Fruit fly (Drosophila melanogaster): Measurements from ENCODE around the gene CG31268.
A peak's percentile ranks its signal among the peaks of the same experiment; 100 is the strongest.

The CG31268 gene

dm6 chr3R:17002218-17003110 lies 29.1 kb upstream of the CG31268 start, which contains the start of the genes Sf3a1 and Irc:
Sf3a1 (minus strand) TSS chr3R:17002355.
Irc (plus strand) TSS chr3R:17002875.
- TF ChIP-seq CG12768 (GFP tag; optimal IDR thresholded peaks at IDR 0.05): peak; percentile 73
- no peak for TF ChIP-seq CG5204 (GFP tag; optimal IDR thresholded peaks at IDR 0.05)
- no peak for TF ChIP-seq toe (GFP tag; optimal IDR thresholded peaks at IDR 0.05)
- peak; percentile 26 for TF ChIP-seq CG1620 (GFP tag; optimal IDR thresholded peaks at IDR 0.05)
- peak; percentile 19 for TF ChIP-seq Crg-1 (GFP tag; optimal IDR thresholded peaks at IDR 0.05)
- TF ChIP-seq Mnt (GFP tag; optimal IDR thresholded peaks at IDR 0.05): peak; percentile 44
- TF ChIP-seq tj (GFP tag; optimal IDR thresholded peaks at IDR 0.05): no peak
- TF ChIP-seq bab1 (GFP tag; optimal IDR thresholded peaks at IDR 0.05): peak; percentile 45
- peak; percentile 20 for TF ChIP-seq CG7101 (tag; optimal IDR thresholded peaks at IDR 0.05)
- no peak for TF ChIP-seq CG33017 (tag; optimal IDR thresholded peaks at IDR 0.05)
- peak; percentile 87 for TF ChIP-seq cic (GFP tag; optimal IDR thresholded peaks at IDR 0.05)
- peak; percentile 25 for TF ChIP-seq Hr96 (GFP tag; optimal IDR thresholded peaks at IDR 0.05)
- TF ChIP-seq pad (GFP tag; optimal IDR thresholded peaks at IDR 0.05): no peak
- no peak for TF ChIP-seq cnc (optimal IDR thresholded peaks at IDR 0.05)
- no peak for TF ChIP-seq Clk (GFP tag; optimal IDR thresholded peaks at IDR 0.05)
- no peak for TF ChIP-seq ovo (GFP tag; optimal IDR thresholded peaks at IDR 0.05)
- peak; percentile 94 for TF ChIP-seq kay (GFP tag; ENCODE audit: borderline replicate concordance)
- no peak for TF ChIP-seq CG14711 (tag; optimal IDR thresholded peaks at IDR 0.05)
- no peak for TF ChIP-seq CG7045 (GFP tag; optimal IDR thresholded peaks at IDR 0.05)
- TF ChIP-seq CG11617 (GFP tag; optimal IDR thresholded peaks at IDR 0.05): no peak

dm6 chr3R:17003468-17003867 lies 28.1 kb upstream of the CG31268 start:
- TF ChIP-seq pad (GFP tag; optimal IDR thresholded peaks at IDR 0.05) (no peak), CG7045 (GFP tag; optimal IDR thresholded peaks at IDR 0.05) (no peak), Hr96 (GFP tag; optimal IDR thresholded peaks at IDR 0.05) (no peak), cnc (optimal IDR thresholded peaks at IDR 0.05) (no peak), toe (GFP tag; optimal IDR thresholded peaks at IDR 0.05) (no peak), CG14711 (tag; optimal IDR thresholded peaks at IDR 0.05) (no peak), Mnt (GFP tag; optimal IDR thresholded peaks at IDR 0.05) (no peak), CG11617 (GFP tag; optimal IDR thresholded peaks at IDR 0.05) (no peak), CG1620 (GFP tag; optimal IDR thresholded peaks at IDR 0.05) (no peak), CG7101 (tag; optimal IDR thresholded peaks at IDR 0.05) (no peak), CG12768 (GFP tag; optimal IDR thresholded peaks at IDR 0.05) (no peak), bab1 (GFP tag; optimal IDR thresholded peaks at IDR 0.05) (no peak), kay (GFP tag; ENCODE audit: borderline replicate concordance) (no peak), CG33017 (tag; optimal IDR thresholded peaks at IDR 0.05) (no peak), Crg-1 (GFP tag; optimal IDR thresholded peaks at IDR 0.05) (no peak), ovo (GFP tag; optimal IDR thresholded peaks at IDR 0.05) (no peak), CG5204 (GFP tag; optimal IDR thresholded peaks at IDR 0.05) (no peak)

dm6 chr3R:17007336-17007735 lies 24.3 kb upstream of the CG31268 start:
- TF ChIP-seq CG33017 (tag; optimal IDR thresholded peaks at IDR 0.05): no peak
- TF ChIP-seq kay (GFP tag; ENCODE audit: borderline replicate concordance): no peak

DNA sequence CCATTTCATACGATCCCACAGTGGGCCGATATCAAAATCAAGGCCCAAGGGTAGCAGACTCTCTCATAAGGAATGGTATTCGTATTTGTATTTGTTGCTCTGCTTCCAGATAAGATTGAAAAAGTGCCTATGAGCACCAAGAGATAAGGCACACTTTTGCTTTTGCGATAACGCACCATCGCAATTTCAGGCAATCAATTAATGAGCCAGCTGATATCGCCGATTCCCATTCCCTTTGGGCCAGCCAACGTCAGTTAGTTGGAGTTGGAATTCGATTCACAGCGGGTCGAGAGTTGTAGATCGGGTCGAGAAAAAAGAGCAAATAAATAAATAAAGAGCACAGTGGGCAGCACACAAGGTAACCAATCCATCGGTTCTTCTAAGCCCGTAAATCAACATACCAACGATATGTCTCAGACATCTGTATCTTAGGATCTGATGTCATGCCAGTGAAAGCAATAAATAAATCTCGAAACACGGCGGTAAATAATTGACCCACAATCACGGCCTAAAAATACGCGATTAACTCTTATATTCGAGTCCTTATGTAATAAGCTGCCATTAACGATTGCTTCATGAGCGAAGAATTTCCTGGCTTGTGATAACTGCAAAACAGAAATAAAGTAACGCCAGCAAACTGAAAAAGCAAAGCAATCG lies 23.5 kb upstream of the CG31268 start, which contains the start of gene CG8907:
CG8907 (plus strand) TSS at position 252 of the 657 bp plus-strand sequence.
- TF ChIP-seq CG5204 (GFP tag; optimal IDR thresholded peaks at IDR 0.05) (no peak), cic (GFP tag; optimal IDR thresholded peaks at IDR 0.05) (peak; percentile 20), CG7101 (tag; optimal IDR thresholded peaks at IDR 0.05) (no peak), kay (GFP tag; ENCODE audit: borderline replicate concordance) (peak; percentile 46), Mnt (GFP tag; optimal IDR thresholded peaks at IDR 0.05) (no peak), CG33017 (tag; optimal IDR thresholded peaks at IDR 0.05) (no peak), tj (GFP tag; optimal IDR thresholded peaks at IDR 0.05) (no peak), CG12768 (GFP tag; optimal IDR thresholded peaks at IDR 0.05) (no peak)

DNA sequence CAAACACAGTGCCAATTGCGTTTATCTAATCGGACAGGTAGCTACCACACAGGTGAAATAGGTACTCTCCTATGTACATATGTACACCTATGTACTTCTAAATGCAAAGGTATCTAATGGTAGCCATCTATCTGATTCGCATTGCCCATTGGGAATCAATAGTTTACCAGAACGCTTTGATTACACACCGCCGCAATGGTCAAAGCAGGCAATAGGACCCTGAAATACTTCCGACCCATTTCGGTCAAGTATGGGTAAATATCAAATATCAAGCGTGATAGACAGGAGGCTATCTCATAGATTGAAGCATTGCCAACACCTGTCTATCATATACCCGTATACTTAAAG lies 23.0 kb upstream of the CG31268 start:
- TF ChIP-seq CG1620 (GFP tag; optimal IDR thresholded peaks at IDR 0.05) (no peak), tj (GFP tag; optimal IDR thresholded peaks at IDR 0.05) (no peak), CG5204 (GFP tag; optimal IDR thresholded peaks at IDR 0.05) (no peak), CG7101 (tag; optimal IDR thresholded peaks at IDR 0.05) (no peak), pad (GFP tag; optimal IDR thresholded peaks at IDR 0.05) (no peak), CG12768 (GFP tag; optimal IDR thresholded peaks at IDR 0.05) (no peak), cic (GFP tag; optimal IDR thresholded peaks at IDR 0.05) (no peak), kay (GFP tag; ENCODE audit: borderline replicate concordance) (no peak), CG7045 (GFP tag; optimal IDR thresholded peaks at IDR 0.05) (no peak)

DNA sequence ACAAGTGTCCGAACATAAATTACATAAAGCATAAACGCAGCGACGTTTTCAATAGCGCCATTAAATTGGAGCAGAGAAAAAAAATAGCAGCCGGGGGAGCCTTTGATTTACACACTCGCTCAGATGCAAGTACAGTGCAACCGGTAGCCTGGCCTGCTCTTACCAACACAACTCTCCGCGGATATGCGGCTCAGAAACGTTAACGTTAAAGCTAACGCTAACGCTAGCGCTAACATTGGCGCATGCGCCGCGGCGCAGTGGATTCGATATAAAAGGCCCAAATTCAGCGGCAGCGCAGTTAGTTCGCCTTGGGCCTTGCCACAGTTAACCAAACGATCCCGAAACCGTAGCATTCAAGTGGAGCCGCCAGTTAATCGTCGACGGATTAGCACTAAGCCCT lies 17.3 kb upstream of the CG31268 start, which contains the start of gene Pxd:
Pxd (plus strand) TSS at position 301 of the 400 bp plus-strand sequence.
- TF ChIP-seq CG11617 (GFP tag; optimal IDR thresholded peaks at IDR 0.05) (no peak), CG14711 (tag; optimal IDR thresholded peaks at IDR 0.05) (no peak), CG7101 (tag; optimal IDR thresholded peaks at IDR 0.05) (no peak), Clk (GFP tag; optimal IDR thresholded peaks at IDR 0.05) (no peak), CG5204 (GFP tag; optimal IDR thresholded peaks at IDR 0.05) (no peak), bab1 (GFP tag; optimal IDR thresholded peaks at IDR 0.05) (no peak), Crg-1 (GFP tag; optimal IDR thresholded peaks at IDR 0.05) (no peak), CG33017 (tag; optimal IDR thresholded peaks at IDR 0.05) (no peak), CG12768 (GFP tag; optimal IDR thresholded peaks at IDR 0.05) (no peak), ovo (GFP tag; optimal IDR thresholded peaks at IDR 0.05) (no peak), cnc (optimal IDR thresholded peaks at IDR 0.05) (no peak), pad (GFP tag; optimal IDR thresholded peaks at IDR 0.05) (no peak), Hr96 (GFP tag; optimal IDR thresholded peaks at IDR 0.05) (no peak), Mnt (GFP tag; optimal IDR thresholded peaks at IDR 0.05) (no peak), toe (GFP tag; optimal IDR thresholded peaks at IDR 0.05) (no peak), cic (GFP tag; optimal IDR thresholded peaks at IDR 0.05) (no peak), CG7045 (GFP tag; optimal IDR thresholded peaks at IDR 0.05) (no peak)
